Worm (Caenorhabditis elegans): ENCODE data around the gene snf-10.

DNA sequence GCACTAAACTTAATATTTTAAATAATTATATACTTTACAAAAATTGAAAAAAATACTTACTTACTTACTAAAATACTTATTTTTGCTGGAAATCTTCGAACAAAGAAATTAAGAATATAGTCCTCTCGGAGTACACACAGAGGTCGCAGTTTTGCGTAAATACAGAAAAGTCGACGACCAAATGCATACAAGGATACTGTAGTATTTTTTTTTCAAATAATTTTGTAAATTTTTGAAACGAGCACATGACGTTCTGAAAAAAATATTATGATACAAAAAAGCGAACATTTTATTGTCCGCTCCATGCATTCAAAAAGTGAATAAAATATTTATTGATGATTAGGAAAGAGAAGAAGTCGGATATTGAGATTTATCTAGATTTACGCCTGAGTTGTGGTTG is 14.4 kb downstream of the snf-10 start, which contains the start of gene apc-10:
- no peak for TF ChIP-seq ceh-34 (tag; optimal IDR thresholded peaks at IDR 0.05)
- TF ChIP-seq nhr-11 (tag; optimal IDR thresholded peaks at IDR 0.05) = no peak
- no peak for TF ChIP-seq unc-42 (tag; optimal IDR thresholded peaks at IDR 0.05)
- no peak for TF ChIP-seq unc-55 (GFP tag; optimal IDR thresholded peaks at IDR 0.05)
- TF ChIP-seq fax-1 (tag; optimal IDR thresholded peaks at IDR 0.05) = no peak
- TF ChIP-seq odd-2 (tag; optimal IDR thresholded peaks at IDR 0.05) = no peak
- TF ChIP-seq zip-5 (tag; optimal IDR thresholded peaks at IDR 0.05) = no peak
- no peak for TF ChIP-seq gmeb-2 (tag; optimal IDR thresholded peaks at IDR 0.05)
- no peak for TF ChIP-seq sox-2 (GFP tag; IDR thresholded peaks at IDR 0.05)
- TF ChIP-seq ceh-45 (GFP tag; IDR thresholded peaks at IDR 0.05) = no peak
- no peak for TF ChIP-seq unc-86 (tag; optimal IDR thresholded peaks at IDR 0.05)

Measured in whole organism, late embryonic.